Fruit fly (Drosophila melanogaster) whole organism, embryonic: ENCODE measurements around the gene Ret.

Experiments
- Abd-B ChIP-seq: fragments of 200-800 bp; sonication (Bioruptor generic); optimal IDR thresholded peaks from 2 replicates; lab custom pipeline; 2018; ENCODE audit warnings: missing biosample characterization, mild to moderate bottlenecking, missing genetic modification characterization, moderate library complexity
- Antp ChIP-seq: fragments of 200-800 bp; sonication (Bioruptor generic); optimal IDR thresholded peaks from 3 replicates; lab custom pipeline; 2016; ENCODE audit warnings: missing biosample characterization, missing genetic modification characterization
- CG10147 ChIP-seq: fragments of 200-800 bp; sonication (Bioruptor generic); optimal IDR thresholded peaks from 2 replicates; lab custom pipeline; 2019; ENCODE audit warnings: missing biosample characterization, mild to moderate bottlenecking, missing genetic modification characterization, moderate library complexity
- CG12219 ChIP-seq: fragments of 200-800 bp; sonication (Bioruptor generic); optimal IDR thresholded peaks from 3 replicates; lab custom pipeline; 2018; ENCODE audit warnings: missing biosample characterization, mild to moderate bottlenecking, missing genetic modification characterization
- CG12299 ChIP-seq: fragments of 200-800 bp; sonication (Bioruptor generic); optimal IDR thresholded peaks from 2 replicates; lab custom pipeline; 2018; ENCODE audit warnings: missing biosample characterization, mild to moderate bottlenecking, missing genetic modification characterization
- CG13123 ChIP-seq: fragments of 200-800 bp; sonication (Bioruptor generic); optimal IDR thresholded peaks from 2 replicates; lab custom pipeline; 2016; ENCODE audit warnings: missing biosample characterization, missing genetic modification characterization
- CG13424 ChIP-seq: fragments of 200-800 bp; sonication (Bioruptor generic); optimal IDR thresholded peaks from 2 replicates; lab custom pipeline; 2019; ENCODE audit warnings: missing biosample characterization, mild to moderate bottlenecking, missing genetic modification characterization, moderate library complexity
- CG15696 ChIP-seq: fragments of 200-800 bp; sonication (Bioruptor generic); optimal IDR thresholded peaks from 2 replicates; lab custom pipeline; 2019; ENCODE audit warnings: missing biosample characterization, mild to moderate bottlenecking, missing genetic modification characterization, moderate library complexity
- CG1792 ChIP-seq: fragments of 200-800 bp; sonication (Bioruptor generic); optimal IDR thresholded peaks from 2 replicates; lab custom pipeline; 2016; ENCODE audit warnings: missing biosample characterization, missing genetic modification characterization
- CG31441 ChIP-seq: fragments of 200-800 bp; sonication (Bioruptor generic); IDR thresholded peaks from 2 replicates; pipeline ENCODE4 v1.3.6; 2022; ENCODE audit warnings: missing biosample characterization, missing genetic modification characterization
- CG3838 ChIP-seq: fragments of 200-800 bp; sonication (Bioruptor generic); optimal IDR thresholded peaks from 3 replicates; lab custom pipeline; 2016; ENCODE audit warnings: missing biosample characterization, missing genetic modification characterization
- CG3995 ChIP-seq: fragments of 200-800 bp; sonication (Bioruptor generic); optimal IDR thresholded peaks from 3 replicates; lab custom pipeline; 2016; ENCODE audit warnings: missing biosample characterization, missing genetic modification characterization
- CG6765 ChIP-seq: fragments of 200-800 bp; sonication (Bioruptor generic); optimal IDR thresholded peaks from 3 replicates; lab custom pipeline; 2017; ENCODE audit warnings: missing biosample characterization, mild to moderate bottlenecking, missing genetic modification characterization
- CG8944 ChIP-seq: fragments of 200-800 bp; sonication (Bioruptor generic); optimal IDR thresholded peaks from 3 replicates; lab custom pipeline; 2016; ENCODE audit warnings: missing biosample characterization, missing genetic modification characterization
- CHES-1-like ChIP-seq: fragments of 200-800 bp; sonication (Bioruptor generic); optimal IDR thresholded peaks from 2 replicates; lab custom pipeline; 2016; ENCODE audit warnings: missing biosample characterization, missing genetic modification characterization
- CoRest ChIP-seq: fragments of 200-800 bp; sonication (Bioruptor generic); optimal IDR thresholded peaks from 3 replicates; lab custom pipeline; 2018; ENCODE audit warnings: missing biosample characterization, mild to moderate bottlenecking, missing genetic modification characterization, moderate library complexity
- CrebB ChIP-seq: fragments of 200-800 bp; sonication (Bioruptor generic); optimal IDR thresholded peaks from 3 replicates; lab custom pipeline; 2018; ENCODE audit warnings: missing biosample characterization, mild to moderate bottlenecking, missing genetic modification characterization
- E2f2 ChIP-seq: fragments of 200-800 bp; sonication (Bioruptor generic); IDR thresholded peaks from 2 replicates; pipeline ENCODE4 v1.3.6; 2022; ENCODE audit warnings: missing biosample characterization, missing genetic modification characterization
- HLH3B ChIP-seq: fragments of 200-800 bp; sonication (Bioruptor generic); IDR thresholded peaks from 2 replicates; pipeline ENCODE4 v1.3.6; 2022; ENCODE audit warnings: missing biosample characterization, missing genetic modification characterization
- Hand ChIP-seq: fragments of 200-800 bp; sonication (Bioruptor generic); optimal IDR thresholded peaks from 2 replicates; lab custom pipeline; 2017; ENCODE audit warnings: mild to moderate bottlenecking, missing biosample characterization, missing genetic modification reagents, missing genetic modification characterization
- Hr3 ChIP-seq: fragments of 200-800 bp; sonication (Bioruptor generic); optimal IDR thresholded peaks from 3 replicates; lab custom pipeline; 2016; ENCODE audit warnings: missing biosample characterization, missing genetic modification characterization
- Hr78 ChIP-seq, 2 experiments: fragments of 200-800 bp in 1 of 2; fragments of >200 bp in 1 of 2; sonication (Bioruptor generic) in 1 of 2; optimal IDR thresholded peaks; 2 replicates each; lab custom pipeline; 2017 to 2019; ENCODE audit warnings: missing biosample characterization in 2 of 2, missing genetic modification characterization in 2 of 2, mild to moderate bottlenecking in 1 of 2, moderate library complexity in 1 of 2
- Jarid2 ChIP-seq: fragments of 200-800 bp; sonication (Bioruptor generic); optimal IDR thresholded peaks from 3 replicates; lab custom pipeline; 2017; ENCODE audit warnings: mild to moderate bottlenecking, missing biosample characterization, missing genetic modification reagents, missing genetic modification characterization
- Mrtf ChIP-seq: fragments of 200-800 bp; sonication (Bioruptor generic); IDR thresholded peaks from 3 replicates; pipeline ENCODE4 v1.3.6; 2022; ENCODE audit warnings: missing biosample characterization, missing genetic modification characterization
- Myb ChIP-seq: fragments of 200-800 bp; sonication (Bioruptor generic); optimal IDR thresholded peaks from 2 replicates; lab custom pipeline; 2016; ENCODE audit warnings: missing biosample characterization, missing genetic modification characterization
- Nf-YC ChIP-seq: fragments of 200-800 bp; optimal IDR thresholded peaks from 3 replicates; lab custom pipeline; 2019; ENCODE audit warnings: missing biosample characterization, mild to moderate bottlenecking, missing genetic modification characterization, moderate library complexity
- Spps ChIP-seq: fragments of 200-800 bp; sonication (Bioruptor generic); optimal IDR thresholded peaks from 2 replicates; lab custom pipeline; 2018; ENCODE audit warnings: missing biosample characterization, mild to moderate bottlenecking, missing genetic modification characterization
- TFAM ChIP-seq: fragments of 200-800 bp; sonication (Bioruptor generic); optimal IDR thresholded peaks from 2 replicates; lab custom pipeline; 2017; ENCODE audit warnings: missing biosample characterization, missing genetic modification characterization, inconsistent platforms
- Usf ChIP-seq: fragments of 200-800 bp; sonication (Bioruptor generic); optimal IDR thresholded peaks from 2 replicates; lab custom pipeline; 2017; ENCODE audit warnings: missing genotype, missing biosample characterization, missing genetic modification characterization
- ac ChIP-seq: fragments of 200-800 bp; sonication (Bioruptor generic); optimal IDR thresholded peaks from 3 replicates; lab custom pipeline; 2017; ENCODE audit warnings: missing biosample characterization, mild to moderate bottlenecking, missing genetic modification characterization
- bigmax ChIP-seq: fragments of 200-800 bp; sonication (Bioruptor generic); optimal IDR thresholded peaks from 2 replicates; lab custom pipeline; 2018; ENCODE audit warnings: missing biosample characterization, mild to moderate bottlenecking, missing genetic modification characterization
- caup ChIP-seq: fragments of 200-800 bp; sonication (Bioruptor generic); optimal IDR thresholded peaks from 3 replicates; lab custom pipeline; 2017; ENCODE audit warnings: missing biosample characterization, mild to moderate bottlenecking, missing genetic modification characterization, moderate library complexity; ENCODE audit not compliant: severe bottlenecking
- ci ChIP-seq: fragments of 200-800 bp; sonication (Bioruptor generic); IDR thresholded peaks from 3 replicates; pipeline ENCODE4 v1.3.6; 2022; ENCODE audit warnings: missing biosample characterization, missing genetic modification characterization
- danr ChIP-seq: fragments of 200-800 bp; sonication (Bioruptor generic); IDR thresholded peaks from 2 replicates; pipeline ENCODE4 v1.3.6; 2022; ENCODE audit warnings: missing biosample characterization, missing genetic modification characterization
- dati ChIP-seq: fragments of 200-800 bp; sonication (Bioruptor generic); IDR thresholded peaks from 2 replicates; pipeline ENCODE4 v1.3.6; 2022; ENCODE audit warnings: missing biosample characterization, missing genetic modification characterization
- fd3F ChIP-seq: fragments of 200-800 bp; sonication (Bioruptor generic); optimal IDR thresholded peaks from 2 replicates; lab custom pipeline; 2018; ENCODE audit warnings: missing biosample characterization, mild to moderate bottlenecking, missing genetic modification characterization, moderate library complexity
- gfzf ChIP-seq: fragments of 200-800 bp; sonication (Bioruptor generic); optimal IDR thresholded peaks from 2 replicates; lab custom pipeline; 2016; ENCODE audit warnings: missing biosample characterization, mild to moderate bottlenecking, missing genetic modification characterization, moderate library complexity
- grn ChIP-seq: fragments of 200-800 bp; sonication (Bioruptor generic); optimal IDR thresholded peaks from 3 replicates; lab custom pipeline; 2017; ENCODE audit warnings: missing biosample characterization, missing genetic modification characterization
- jumu ChIP-seq: fragments of 200-800 bp; sonication (Bioruptor generic); optimal IDR thresholded peaks from 3 replicates; lab custom pipeline; 2016; ENCODE audit warnings: missing biosample characterization, missing genetic modification characterization
- lab ChIP-seq: fragments of 200-800 bp; sonication (Bioruptor generic); optimal IDR thresholded peaks from 3 replicates; lab custom pipeline; 2017; ENCODE audit warnings: missing biosample characterization, missing genetic modification characterization, mild to moderate bottlenecking, moderate library complexity, missing genetic modification reagents
- lola ChIP-seq, 3 experiments: fragments of >200 bp in 2 of 3; fragments of 200-800 bp in 1 of 3; sonication (Bioruptor generic) in 1 of 3; optimal IDR thresholded peaks; 2 replicates each; lab custom pipeline; 2017 to 2019; ENCODE audit warnings: missing biosample characterization in 3 of 3, missing genetic modification characterization in 3 of 3, mild to moderate bottlenecking in 1 of 3, moderate library complexity in 1 of 3
- lov ChIP-seq, 2 experiments: fragments of 200-800 bp in 1 of 2; fragments of >200 bp in 1 of 2; sonication (Bioruptor generic) in 1 of 2; IDR thresholded peaks in 1 of 2; optimal IDR thresholded peaks in 1 of 2; 2 replicates in 1 of 2; 3 replicates in 1 of 2; pipeline versions ENCODE4 v1.3.6 to Lab custom; 2017 to 2022; ENCODE audit warnings: missing biosample characterization in 1 of 2, missing genetic modification characterization in 1 of 2
- pita ChIP-seq: fragments of 200-800 bp; sonication (Bioruptor generic); optimal IDR thresholded peaks from 2 replicates; lab custom pipeline; 2017; ENCODE audit warnings: missing biosample characterization, mild to moderate bottlenecking, missing genetic modification characterization
- pros ChIP-seq: fragments of 200-800 bp; sonication (Bioruptor generic); optimal IDR thresholded peaks from 3 replicates; lab custom pipeline; 2019; ENCODE audit warnings: missing biosample characterization, mild to moderate bottlenecking, missing genetic modification characterization, moderate library complexity
- slou ChIP-seq: fragments of 200-800 bp; sonication (Bioruptor generic); optimal IDR thresholded peaks from 3 replicates; lab custom pipeline; 2016; ENCODE audit warnings: missing biosample characterization, missing genetic modification characterization
- sob ChIP-seq: fragments of 200-800 bp; sonication (Bioruptor generic); IDR thresholded peaks from 2 replicates; pipeline ENCODE4 v1.3.6; 2022; ENCODE audit warnings: missing biosample characterization, missing genetic modification characterization
- tna ChIP-seq: fragments of 200-800 bp; sonication (Bioruptor generic); IDR thresholded peaks from 2 replicates; pipeline ENCODE4 v1.3.6; 2022; ENCODE audit warnings: missing biosample characterization, missing genetic modification characterization; ENCODE audit not compliant: partially characterized antibody
- twi ChIP-seq: fragments of 200-800 bp; optimal IDR thresholded peaks from 2 replicates; lab custom pipeline; 2019; ENCODE audit warnings: missing biosample characterization, mild to moderate bottlenecking, missing genetic modification characterization, moderate library complexity
- usp ChIP-seq: fragments of >200 bp; optimal IDR thresholded peaks from 2 replicates; lab custom pipeline; 2017; ENCODE audit warnings: missing biosample characterization, missing genetic modification characterization
- wdn ChIP-seq: fragments of 200-800 bp; sonication (Bioruptor generic); IDR thresholded peaks from 2 replicates; pipeline ENCODE4 v1.3.6; 2022; ENCODE audit warnings: missing biosample characterization, missing genetic modification characterization

The Ret gene

DNA sequence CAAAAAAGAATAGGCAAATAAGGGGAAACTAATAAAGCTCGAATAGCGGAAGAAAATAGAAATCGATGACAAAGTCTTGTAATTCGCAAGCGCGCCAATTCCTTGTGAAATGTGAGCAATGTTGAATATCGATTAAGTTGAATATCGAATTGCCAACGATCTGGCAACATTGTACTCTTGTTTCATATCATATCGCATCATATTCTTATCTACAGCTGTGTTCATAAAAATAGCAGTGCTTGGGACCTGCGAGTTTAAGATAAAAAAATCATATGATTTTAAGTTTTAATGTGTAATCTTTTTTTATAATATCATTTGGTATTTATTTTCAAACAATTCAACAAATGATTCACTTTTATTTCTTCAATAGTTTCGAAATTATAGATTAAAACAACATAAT, 49.5 kb downstream of the Ret start (continued):
- TF ChIP-seq CrebB (tag; lab: Kevin White, UChicago) (no peak), grn (peak; percentile 90), CG13123 (GFP tag; lab: Kevin White, UChicago) (peak; percentile 9), gfzf (GFP tag; lab: Kevin White, UChicago) (no peak), CG31441 (GFP tag; lab: Robert Waterston, UW) (peak; percentile 59; the same call in 1 of the 2 replicates), Abd-B (GFP tag; lab: Kevin White, UChicago) (peak; percentile 13), fd3F (GFP tag; lab: Kevin White, UChicago) (no peak), CG12219 (GFP tag; lab: Kevin White, UChicago) (no peak), wdn (peak; percentile 34; the same call in 1 of the 2 replicates), Hr3 (GFP tag; lab: Kevin White, UChicago) (peak; percentile 41), CG1792 (GFP tag; lab: Kevin White, UChicago) (no peak), ac (GFP tag; lab: Kevin White, UChicago) (no peak), sob (GFP tag; lab: Robert Waterston, UW) (0 out of 2 replicates have a peak, but pooled peaks have one; percentile 40), Jarid2 (GFP tag; lab: Kevin White, UChicago) (no peak), dati (GFP tag; lab: Robert Waterston, UW) (no peak), jumu (GFP tag; lab: Kevin White, UChicago) (no peak), CG15696 (tag; lab: Kevin White, UChicago) (peak; percentile 28), CG6765 (GFP tag; lab: Kevin White, UChicago) (no peak), pros (GFP tag; lab: Kevin White, UChicago) (no peak), Antp (GFP tag; lab: Kevin White, UChicago) (peak; percentile 14), tna (GFP tag; lab: Robert Waterston, UW) (peak; percentile 61), usp (GFP tag; lab: Kevin White, UChicago) (no peak), Nf-YC (tag; lab: Kevin White, UChicago) (no peak), Usf (GFP tag; lab: Kevin White, UChicago) (no peak), caup (GFP tag; lab: Kevin White, UChicago) (no peak), Hand (no peak), CG10147 (GFP tag; lab: Kevin White, UChicago) (peak; percentile 57), danr (GFP tag; lab: Robert Waterston, UW) (no peak), E2f2 (peak; percentile 91), CG12299 (tag; lab: Kevin White, UChicago) (peak; percentile 33), ci (GFP tag; lab: Robert Waterston, UW) (peak; percentile 77; the same call in 2 of the 3 replicates), lov (optimal IDR thresholded peaks at IDR 0.05; lab: Kevin White, UChicago) (no peak), lov (GFP tag; IDR thresholded peaks at IDR 0.05; lab: Robert Waterston, UW) (no peak), Mrtf (GFP tag; lab: Robert Waterston, UW) (no peak), Myb (GFP tag; lab: Kevin White, UChicago) (no peak), twi (tag; lab: Kevin White, UChicago) (no peak), Spps (tag; lab: Kevin White, UChicago) (peak; percentile 47), CG3838 (GFP tag; lab: Kevin White, UChicago) (no peak), lab (GFP tag; lab: Kevin White, UChicago) (no peak), HLH3B (GFP tag; lab: Robert Waterston, UW) (peak; percentile 66; the same call in 1 of the 2 replicates), slou (GFP tag; lab: Kevin White, UChicago) (peak; percentile 31), CG13424 (tag; lab: Kevin White, UChicago) (peak; percentile 37), CHES-1-like (GFP tag; lab: Kevin White, UChicago) (no peak), CG3995 (GFP tag; lab: Kevin White, UChicago) (no peak), Hr78 (GFP tag; optimal IDR thresholded peaks at IDR 0.05; lab: Kevin White, UChicago) (no peak), lola (GFP tag; optimal IDR thresholded peaks at IDR 0.05; lab: Kevin White, UChicago) (peak in 1 of 3 experiments; percentile 24), CoRest (peak; percentile 66), pita (no peak), TFAM (GFP tag; lab: Kevin White, UChicago) (no peak), bigmax (GFP tag; lab: Kevin White, UChicago) (no peak), CG8944 (GFP tag; lab: Kevin White, UChicago) (no peak)
